Worm (Caenorhabditis elegans) whole organism, late embryonic: Measurements from ENCODE around the gene prp-8.

Experiments used
- C38D4.7 ChIP-seq: fragments of 200-800 bp; sonication (Bioruptor generic); optimal IDR thresholded peaks from 2 replicates; lab custom pipeline; 2018; ENCODE audit warnings: mild to moderate bottlenecking, missing genetic modification characterization, moderate library complexity, missing compliant biosample characterization
- F13H6.1 ChIP-seq: sonication (generic microtip); optimal IDR thresholded peaks from 2 replicates; lab custom pipeline; 2016; ENCODE audit warnings: missing genetic modification characterization, missing compliant biosample characterization
- K09A11.1 ChIP-seq: sonication (generic microtip); optimal IDR thresholded peaks from 2 replicates; lab custom pipeline; 2017; ENCODE audit warnings: antibody characterized with exemption, mild to moderate bottlenecking, missing genetic modification characterization, missing compliant biosample characterization; ENCODE audit not compliant: insufficient read depth
- Y22D7AL.16 ChIP-seq: sonication (generic microtip); optimal IDR thresholded peaks from 2 replicates; lab custom pipeline; 2016; ENCODE audit warnings: missing genetic modification characterization, missing compliant biosample characterization
- ceh-18 ChIP-seq: sonication (generic microtip); optimal IDR thresholded peaks from 2 replicates; lab custom pipeline; 2016; ENCODE audit warnings: missing genetic modification characterization, missing compliant biosample characterization
- ceh-24 ChIP-seq: sonication (generic microtip); optimal IDR thresholded peaks from 2 replicates; lab custom pipeline; 2016; ENCODE audit warnings: mild to moderate bottlenecking, missing genetic modification characterization, missing compliant biosample characterization
- ceh-30 ChIP-seq: fragments of 150-350 bp; optimal IDR thresholded peaks from 2 replicates; lab custom pipeline; 2014; ENCODE audit warnings: missing biosample characterization, missing genetic modification characterization
- ceh-31 ChIP-seq: sonication (generic microtip); optimal IDR thresholded peaks from 2 replicates; lab custom pipeline; 2016; ENCODE audit warnings: missing genetic modification characterization, missing compliant biosample characterization
- ceh-34 ChIP-seq: sonication (generic microtip); optimal IDR thresholded peaks from 2 replicates; lab custom pipeline; 2016; ENCODE audit warnings: mild to moderate bottlenecking, missing genetic modification characterization, missing compliant biosample characterization
- ceh-45 ChIP-seq: fragments of 200-800 bp; sonication (Bioruptor generic); IDR thresholded peaks from 2 replicates; pipeline ENCODE4 v1.3.6; 2022; ENCODE audit warnings: missing genetic modification reagents, missing genetic modification characterization, missing compliant biosample characterization
- ceh-48 ChIP-seq: sonication (generic microtip); optimal IDR thresholded peaks from 2 replicates; lab custom pipeline; 2016; ENCODE audit warnings: missing genetic modification characterization, inconsistent platforms, missing compliant biosample characterization
- ceh-9 ChIP-seq: sonication (generic microtip); optimal IDR thresholded peaks from 2 replicates; lab custom pipeline; 2016; ENCODE audit warnings: mild to moderate bottlenecking, missing genetic modification characterization, inconsistent platforms, missing compliant biosample characterization
- dve-1 ChIP-seq: sonication (generic microtip); optimal IDR thresholded peaks from 2 replicates; lab custom pipeline; 2017; ENCODE audit warnings: antibody characterized with exemption, mild to moderate bottlenecking, missing genetic modification characterization, missing compliant biosample characterization
- elt-2 ChIP-seq: sonication (generic microtip); optimal IDR thresholded peaks from 2 replicates; lab custom pipeline; 2016; ENCODE audit warnings: missing genetic modification reagents, missing genetic modification characterization, missing compliant biosample characterization
- elt-4 ChIP-seq: sonication (generic microtip); optimal IDR thresholded peaks from 2 replicates; lab custom pipeline; 2016; ENCODE audit warnings: missing genetic modification characterization, missing compliant biosample characterization
- ets-4 ChIP-seq: sonication (generic microtip); optimal IDR thresholded peaks from 2 replicates; lab custom pipeline; 2016; ENCODE audit warnings: missing genetic modification characterization, missing compliant biosample characterization
- fax-1 ChIP-seq: sonication (generic microtip); optimal IDR thresholded peaks from 2 replicates; lab custom pipeline; 2016; ENCODE audit warnings: missing genotype, missing genetic modification characterization, missing compliant biosample characterization
- fkh-10 ChIP-seq: fragments of 150-350 bp; optimal IDR thresholded peaks from 2 replicates; lab custom pipeline; 2014; ENCODE audit warnings: missing biosample characterization, missing genetic modification reagents, missing genetic modification characterization
- fkh-6 ChIP-seq: sonication (generic microtip); optimal IDR thresholded peaks from 2 replicates; lab custom pipeline; 2016; ENCODE audit warnings: missing genetic modification characterization, missing compliant biosample characterization
- gmeb-2 ChIP-seq: sonication (generic microtip); optimal IDR thresholded peaks from 2 replicates; lab custom pipeline; 2016; ENCODE audit warnings: missing genetic modification characterization, inconsistent platforms, missing compliant biosample characterization
- hlh-30 ChIP-seq: sonication (generic microtip); optimal IDR thresholded peaks from 2 replicates; lab custom pipeline; 2017; ENCODE audit warnings: antibody characterized with exemption, missing genetic modification characterization, missing compliant biosample characterization; ENCODE audit not compliant: insufficient read depth
- hlh-8 ChIP-seq: sonication (generic microtip); optimal IDR thresholded peaks from 2 replicates; lab custom pipeline; 2016; ENCODE audit warnings: missing genotype, missing genetic modification characterization, missing compliant biosample characterization
- lim-6 ChIP-seq: sonication (generic microtip); optimal IDR thresholded peaks from 2 replicates; lab custom pipeline; 2016; ENCODE audit warnings: missing genetic modification characterization, missing compliant biosample characterization
- lin-11 ChIP-seq: fragments of 200-800 bp; sonication (Bioruptor generic); optimal IDR thresholded peaks from 2 replicates; lab custom pipeline; 2018; ENCODE audit warnings: mild to moderate bottlenecking, missing genetic modification characterization, missing compliant biosample characterization
- madf-2 ChIP-seq: sonication (generic microtip); optimal IDR thresholded peaks from 2 replicates; lab custom pipeline; 2017; ENCODE audit warnings: missing genetic modification characterization, missing compliant biosample characterization
- mec-3 ChIP-seq: sonication (generic microtip); optimal IDR thresholded peaks from 2 replicates; lab custom pipeline; 2016; ENCODE audit warnings: borderline replicate concordance, missing genetic modification characterization, missing compliant biosample characterization
- nhr-232 ChIP-seq: sonication (generic microtip); optimal IDR thresholded peaks from 2 replicates; lab custom pipeline; 2016; ENCODE audit warnings: missing genetic modification characterization, missing compliant biosample characterization
- npax-4 ChIP-seq: sonication (generic microtip); optimal IDR thresholded peaks from 2 replicates; lab custom pipeline; 2016; ENCODE audit warnings: missing genetic modification characterization, missing compliant biosample characterization
- odd-2 ChIP-seq: sonication (generic microtip); optimal IDR thresholded peaks from 2 replicates; lab custom pipeline; 2017; ENCODE audit warnings: antibody characterized with exemption, mild to moderate bottlenecking, missing genetic modification characterization, missing compliant biosample characterization
- pag-3 ChIP-seq: sonication (generic microtip); optimal IDR thresholded peaks from 2 replicates; lab custom pipeline; 2016; ENCODE audit warnings: missing compliant biosample characterization, missing genetic modification characterization, borderline replicate concordance
- pax-1 ChIP-seq: fragments of 150-350 bp; optimal IDR thresholded peaks from 2 replicates; lab custom pipeline; 2014; ENCODE audit warnings: missing biosample characterization, missing genetic modification characterization
- pha-2 ChIP-seq: sonication (generic microtip); optimal IDR thresholded peaks from 2 replicates; lab custom pipeline; 2017; ENCODE audit warnings: mild to moderate bottlenecking, missing genetic modification characterization, missing compliant biosample characterization
- pha-4 ChIP-seq: fragments of 150-350 bp; optimal IDR thresholded peaks from 2 replicates; lab custom pipeline; 2018; ENCODE audit warnings: missing biosample characterization, missing genetic modification reagents, missing genetic modification characterization
- sox-4 ChIP-seq: sonication (generic microtip); optimal IDR thresholded peaks from 2 replicates; lab custom pipeline; 2017; ENCODE audit warnings: mild to moderate bottlenecking, missing genetic modification characterization, inconsistent platforms, missing compliant biosample characterization
- syd-9 ChIP-seq: sonication (generic microtip); optimal IDR thresholded peaks from 2 replicates; lab custom pipeline; 2016; ENCODE audit warnings: mild to moderate bottlenecking, missing genetic modification characterization, moderate library complexity, missing compliant biosample characterization
- tbx-2 ChIP-seq: sonication (generic microtip); optimal IDR thresholded peaks from 2 replicates; lab custom pipeline; 2016; ENCODE audit warnings: missing genetic modification characterization, missing compliant biosample characterization
- tbx-7 ChIP-seq: sonication (generic microtip); optimal IDR thresholded peaks from 2 replicates; lab custom pipeline; 2016; ENCODE audit warnings: missing genotype, missing genetic modification characterization, missing compliant biosample characterization
- ttx-3 ChIP-seq: sonication (generic microtip); optimal IDR thresholded peaks from 2 replicates; lab custom pipeline; 2016; ENCODE audit warnings: missing genetic modification reagents, missing genetic modification characterization, missing compliant biosample characterization
- unc-3 ChIP-seq, 2 experiments: fragments of 200-800 bp in 1 of 2; sonication (Bioruptor generic) in 1 of 2; sonication (generic microtip) in 1 of 2; conservative IDR thresholded peaks in 1 of 2; optimal IDR thresholded peaks in 1 of 2; 2 replicates each; pipeline versions ENCODE4 v1.3.6 to Lab custom; 2016 to 2022; ENCODE audit warnings: missing compliant biosample characterization in 2 of 2, missing genetic modification characterization in 2 of 2, missing genetic modification reagents in 1 of 2
- unc-55 ChIP-seq: sonication (generic microtip); optimal IDR thresholded peaks from 2 replicates; lab custom pipeline; 2017; ENCODE audit warnings: missing biosample characterization, missing genetic modification reagents, missing genetic modification characterization
- unc-86 ChIP-seq: sonication (generic microtip); optimal IDR thresholded peaks from 2 replicates; lab custom pipeline; 2016; ENCODE audit warnings: missing genetic modification characterization, missing compliant biosample characterization
- zip-5 ChIP-seq: sonication (generic microtip); optimal IDR thresholded peaks from 2 replicates; lab custom pipeline; 2016; ENCODE audit warnings: missing genetic modification characterization, missing compliant biosample characterization
- ztf-16 ChIP-seq: sonication (generic microtip); optimal IDR thresholded peaks from 2 replicates; lab custom pipeline; 2017; ENCODE audit warnings: missing genetic modification characterization, missing compliant biosample characterization

The prp-8 gene

DNA sequence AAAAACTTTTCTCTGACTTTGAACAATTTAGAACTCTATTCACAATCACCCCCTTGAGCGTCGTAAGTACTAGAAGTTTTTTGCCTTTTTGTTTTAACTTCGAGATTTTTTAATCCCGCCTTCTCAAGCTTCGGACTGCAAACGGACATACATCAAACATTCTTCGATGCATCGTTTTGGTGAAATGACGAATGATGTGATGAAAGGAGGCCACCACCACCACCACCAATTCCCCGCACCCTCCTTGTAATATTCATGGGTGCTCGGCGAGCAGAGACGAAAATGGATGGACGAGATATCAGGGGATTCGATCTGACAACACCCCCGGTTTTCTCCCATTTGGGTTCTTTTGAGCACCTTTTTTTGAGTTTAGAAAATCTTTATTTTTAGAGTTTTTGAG is 18.2 kb upstream of the prp-8 start:
- TF ChIP-seq pha-4 (no peak), odd-2 (tag; lab: Kevin White, UChicago) (no peak), ceh-34 (tag; lab: Kevin White, UChicago) (no peak), unc-55 (no peak), ttx-3 (no peak), Y22D7AL.16 (no peak), fkh-10 (GFP tag; lab: Kevin White, UChicago) (no peak)

DNA sequence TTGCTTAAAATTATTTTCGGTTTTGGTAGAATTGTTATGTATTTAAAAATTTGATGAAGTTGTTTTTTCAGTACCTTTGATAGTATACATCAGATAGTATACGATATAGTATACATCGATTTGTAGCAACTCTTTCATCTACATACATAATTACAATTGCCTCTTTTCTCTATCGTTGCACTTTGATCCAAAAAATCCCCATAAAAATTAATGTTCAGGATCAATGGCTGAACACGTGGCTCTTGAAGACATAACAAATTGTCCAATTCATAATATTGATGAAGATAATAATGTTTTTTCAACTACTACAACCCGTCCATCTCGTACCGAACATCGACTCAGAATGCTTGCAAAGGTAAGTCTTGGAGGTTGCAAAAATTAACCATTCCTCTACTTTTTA is 15.4 kb upstream of the prp-8 start, which contains the start of gene D2007.2:
D2007.2 (plus strand) TSS at position 213 of the 400 bp plus-strand sequence.
- no peak for TF ChIP-seq C38D4.7 (GFP tag; lab: Kevin White, UChicago)
- no peak for TF ChIP-seq lin-11 (tag; lab: Kevin White, UChicago)
- no peak for TF ChIP-seq nhr-232
- TF ChIP-seq ceh-9 (tag; lab: Kevin White, UChicago): no peak
- no peak for TF ChIP-seq madf-2 (tag; lab: Kevin White, UChicago)
- TF ChIP-seq lim-6: no peak
- no peak for TF ChIP-seq pag-3 (tag; lab: Kevin White, UChicago)
- no peak for TF ChIP-seq elt-2
- no peak for TF ChIP-seq zip-5 (tag; lab: Kevin White, UChicago)
- TF ChIP-seq npax-4: no peak
- no peak for TF ChIP-seq elt-4 (tag; lab: Kevin White, UChicago)
- TF ChIP-seq fax-1: no peak
- no peak for TF ChIP-seq ets-4 (tag; lab: Kevin White, UChicago)
- TF ChIP-seq unc-55: no peak
- TF ChIP-seq gmeb-2 (tag; lab: Kevin White, UChicago): no peak
- TF ChIP-seq ceh-48: no peak
- TF ChIP-seq tbx-7 (tag; lab: Kevin White, UChicago): no peak
- TF ChIP-seq ttx-3: no peak

DNA sequence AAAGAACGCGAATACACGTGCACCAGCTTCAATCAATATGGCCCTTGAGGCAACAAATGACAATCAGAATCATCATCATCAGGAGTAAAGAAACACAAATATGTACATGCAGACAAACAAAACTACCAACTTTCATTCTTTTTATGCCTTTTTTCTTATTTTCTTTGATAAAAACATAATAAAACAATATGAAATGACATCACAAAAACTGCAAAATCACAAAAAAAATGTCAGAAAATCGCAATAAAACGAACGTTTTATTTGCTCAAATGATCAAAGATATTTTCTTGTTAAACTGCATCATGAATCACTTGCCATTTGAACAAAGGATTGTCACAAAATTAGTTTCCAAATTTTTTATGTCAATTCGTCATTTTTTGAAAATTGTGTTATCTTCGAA is 9.8 kb upstream of the prp-8 start:
- TF ChIP-seq nhr-232 (no peak), pha-2 (tag; lab: Kevin White, UChicago) (no peak), ceh-18 (tag; lab: Kevin White, UChicago) (no peak), mec-3 (tag; lab: Kevin White, UChicago) (no peak), syd-9 (no peak), sox-4 (tag; lab: Kevin White, UChicago) (no peak), fax-1 (no peak), C38D4.7 (GFP tag; lab: Kevin White, UChicago) (no peak)
- TF ChIP-seq, all 69 proteins: peak for 0

DNA sequence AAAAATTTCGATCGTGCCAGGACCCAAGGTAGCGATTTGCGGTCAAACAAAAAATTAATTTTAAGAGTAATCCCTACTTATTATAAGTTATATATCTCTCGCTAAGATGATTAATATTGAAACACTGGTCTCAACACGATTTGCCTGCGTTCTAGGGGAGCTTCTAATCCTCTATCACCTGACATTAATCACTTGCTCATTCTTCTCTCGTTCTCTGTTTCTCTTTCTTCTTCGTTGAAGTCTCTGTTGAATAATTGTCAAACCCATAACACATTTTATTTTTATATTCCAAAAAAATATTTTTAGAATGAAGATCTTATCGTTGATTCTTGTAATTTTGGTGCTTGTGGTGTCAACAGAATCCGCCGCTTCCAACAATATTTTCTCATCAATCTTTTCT is 9.0 kb upstream of the prp-8 start, which contains the start of gene D2007.1:
D2007.1 (plus strand) TSS at position 301 of the 400 bp plus-strand sequence.
- TF ChIP-seq dve-1 (tag; lab: Kevin White, UChicago) (no peak), hlh-30 (peak; percentile 27)

DNA sequence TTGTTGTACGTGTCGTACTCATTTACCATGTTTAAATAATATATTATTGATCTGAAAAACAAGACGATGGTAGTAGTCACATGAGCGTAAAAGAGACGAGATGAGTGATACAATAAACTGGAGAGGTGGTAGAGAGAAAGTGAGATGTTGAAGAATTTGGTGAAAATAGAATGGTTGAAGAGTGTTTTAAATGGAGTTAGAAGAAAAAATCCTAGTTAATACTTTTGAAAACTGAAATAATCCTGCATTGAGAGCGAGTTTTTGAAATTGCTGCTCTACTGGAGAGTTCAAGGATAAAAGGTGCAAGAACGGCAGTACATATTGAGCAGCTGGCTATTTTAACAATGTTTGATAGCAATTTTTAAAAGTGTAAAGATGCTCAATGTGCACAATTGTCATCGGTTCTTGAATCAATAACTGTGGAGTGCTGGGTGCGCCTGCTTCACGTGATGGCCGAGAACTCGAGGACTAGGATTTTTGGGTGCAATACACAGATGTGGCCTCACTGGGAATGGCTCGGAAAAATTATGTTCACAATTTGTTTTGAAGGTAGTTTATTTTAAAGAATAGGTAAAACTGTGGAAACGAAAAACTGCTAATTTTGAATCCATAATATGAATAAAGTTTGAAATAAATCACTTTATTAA is 5.9 kb upstream of the prp-8 start, which contains the start of gene atg-13:
atg-13 (minus strand) TSS at position 51 of the 647 bp plus-strand sequence.
- TF ChIP-seq ceh-31 (tag; lab: Kevin White, UChicago): peak; percentile 30
- TF ChIP-seq F13H6.1 (tag; lab: Kevin White, UChicago): no peak
- peak; percentile 25 for TF ChIP-seq ceh-48
- no peak for TF ChIP-seq ceh-24 (tag; lab: Kevin White, UChicago)
- no peak for TF ChIP-seq pax-1 (tag; lab: Kevin White, UChicago)
- TF ChIP-seq tbx-2 (tag; lab: Kevin White, UChicago): no peak
- no peak for TF ChIP-seq unc-3 (GFP tag; conservative IDR thresholded peaks at IDR 0.05; lab: Robert Waterston, UW)
- no peak for TF ChIP-seq unc-3 (tag; optimal IDR thresholded peaks at IDR 0.05; lab: Kevin White, UChicago)
- TF ChIP-seq nhr-232: no peak
- TF ChIP-seq ceh-30 (tag; lab: Kevin White, UChicago): no peak
- TF ChIP-seq K09A11.1 (tag; lab: Kevin White, UChicago): no peak
- no peak for TF ChIP-seq fkh-6 (tag; lab: Kevin White, UChicago)
- TF ChIP-seq madf-2 (tag; lab: Kevin White, UChicago): no peak
- peak; percentile 47 for TF ChIP-seq hlh-30
- TF ChIP-seq C38D4.7 (GFP tag; lab: Kevin White, UChicago): no peak
- TF ChIP-seq hlh-8: no peak
- no peak for TF ChIP-seq pag-3 (tag; lab: Kevin White, UChicago)
- TF ChIP-seq mec-3 (tag; lab: Kevin White, UChicago): no peak
- no peak for TF ChIP-seq ceh-45 (GFP tag; lab: Robert Waterston, UW)
- TF ChIP-seq tbx-7 (tag; lab: Kevin White, UChicago): no peak
- TF ChIP-seq ztf-16 (tag; lab: Kevin White, UChicago): no peak
- TF ChIP-seq unc-86 (tag; lab: Kevin White, UChicago): no peak
- no peak for TF ChIP-seq fkh-10 (GFP tag; lab: Kevin White, UChicago)
- no peak for TF ChIP-seq ceh-34 (tag; lab: Kevin White, UChicago)
